Fruit fly (Drosophila melanogaster) ovary, adult (tissue): ENCODE measurements around the gene Drsl6.

Source experiments
- CG17801 ChIP-seq: fragments of 200-800 bp; optimal IDR thresholded peaks from 2 replicates; lab custom pipeline; 2019; ENCODE audit warnings: missing biosample characterization, mild to moderate bottlenecking, missing genetic modification characterization, moderate library complexity; ENCODE audit not compliant: partially characterized antibody

The Drsl6 gene

DNA sequence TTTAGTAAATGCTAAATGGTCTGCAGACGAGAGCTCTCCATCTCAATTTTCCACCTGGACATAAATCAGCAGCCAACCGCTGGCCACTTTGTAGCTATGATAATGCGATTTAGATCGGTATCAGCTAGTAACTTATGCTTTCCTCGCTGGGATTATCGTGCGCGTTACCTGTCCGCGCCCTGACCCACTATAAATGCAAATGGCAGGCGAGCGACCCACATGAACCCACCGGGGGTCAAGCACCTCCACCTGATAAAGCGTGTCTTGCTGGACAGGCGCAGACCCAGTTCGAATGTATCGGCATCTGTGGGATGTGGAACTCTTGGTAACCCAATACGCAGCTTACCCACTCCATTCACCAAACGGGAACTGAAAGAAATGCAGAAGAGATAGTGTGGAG lies 17.1 kb upstream of the Drsl6 start:
- TF ChIP-seq CG17801 (GFP tag; lab: Kevin White, UChicago) = no peak

DNA sequence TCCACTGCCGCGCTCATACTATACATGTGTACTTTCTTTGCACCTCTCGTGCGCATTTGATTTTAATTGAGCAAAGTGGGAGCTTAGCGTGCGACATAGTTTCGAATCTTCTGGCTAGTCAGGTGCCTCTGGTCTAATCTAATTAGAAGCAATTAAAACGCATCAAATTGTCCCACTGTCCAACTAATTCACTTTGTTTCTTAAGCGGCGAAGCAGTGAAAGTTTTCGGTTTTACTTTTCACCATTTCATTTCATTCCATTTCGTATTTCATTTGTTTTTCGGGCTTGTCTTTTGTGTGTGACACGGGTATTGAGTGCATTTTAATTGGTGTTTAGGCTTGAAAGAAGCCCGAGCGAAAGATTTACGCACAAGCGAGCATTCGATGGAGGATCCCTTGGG lies 16.3 kb upstream of the Drsl6 start:
- no peak for TF ChIP-seq CG17801 (GFP tag; lab: Kevin White, UChicago)

DNA sequence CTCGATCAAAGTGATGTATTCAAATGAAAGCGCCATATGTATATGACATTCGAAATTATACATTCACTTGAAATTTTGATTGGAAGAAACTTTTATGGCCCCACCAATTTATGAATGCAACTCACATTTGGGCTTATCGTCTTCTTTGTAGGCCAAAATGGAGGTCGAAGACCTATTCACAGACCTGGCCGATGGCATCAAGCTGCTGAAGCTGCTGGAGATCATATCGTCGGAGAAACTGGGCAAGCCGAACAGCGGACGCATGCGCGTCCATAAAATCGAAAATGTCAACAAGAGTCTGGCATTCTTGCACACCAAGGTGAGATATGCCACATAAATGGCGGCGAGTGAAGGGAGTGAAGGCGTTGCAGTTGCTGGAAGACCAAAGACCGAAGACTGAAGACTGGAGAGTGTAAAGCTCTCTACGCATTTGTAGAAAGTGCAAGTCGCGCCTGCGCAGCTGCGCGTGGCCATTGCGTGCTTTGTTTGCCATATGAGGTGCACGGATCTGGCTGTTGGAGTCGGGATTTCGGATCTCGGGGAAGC lies 15.7 kb upstream of the Drsl6 start:
- no peak for TF ChIP-seq CG17801 (GFP tag; lab: Kevin White, UChicago)

DNA sequence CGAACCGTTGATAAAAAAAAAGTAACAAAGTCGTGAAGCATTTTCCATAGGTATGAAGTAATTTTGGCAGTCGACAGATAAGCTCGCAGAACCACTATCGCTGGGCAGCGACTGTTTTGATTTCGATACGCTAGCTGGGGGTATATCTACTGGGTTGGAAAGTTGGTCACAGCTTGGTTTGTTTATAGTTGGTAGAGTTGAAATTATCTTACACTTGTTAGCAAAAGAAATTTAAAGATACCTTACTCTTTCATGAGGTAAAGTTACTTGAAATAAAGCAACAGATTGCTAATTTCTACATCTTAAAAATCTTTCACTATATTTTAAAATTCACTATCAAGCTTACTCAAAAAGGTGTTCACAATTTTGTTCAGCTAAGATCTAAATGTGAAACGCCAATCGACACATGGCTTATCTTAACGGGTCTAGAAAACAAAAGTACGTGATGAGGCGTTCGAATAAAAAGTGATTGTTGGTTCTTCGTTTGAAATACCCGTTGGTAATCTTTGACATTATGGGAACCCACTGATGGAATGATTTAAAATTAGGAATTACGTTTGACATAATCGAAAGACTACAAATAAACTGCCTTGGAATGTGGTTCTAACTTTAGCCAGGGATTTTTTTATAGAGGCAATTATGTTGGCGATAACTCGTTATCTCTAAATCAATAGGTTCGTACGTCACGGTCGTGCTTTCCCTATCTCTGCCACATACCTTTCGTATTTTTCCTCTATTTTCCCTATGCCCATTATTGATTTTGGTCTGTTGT lies 14.5 kb upstream of the Drsl6 start:
- no peak for TF ChIP-seq CG17801 (GFP tag; lab: Kevin White, UChicago)

DNA sequence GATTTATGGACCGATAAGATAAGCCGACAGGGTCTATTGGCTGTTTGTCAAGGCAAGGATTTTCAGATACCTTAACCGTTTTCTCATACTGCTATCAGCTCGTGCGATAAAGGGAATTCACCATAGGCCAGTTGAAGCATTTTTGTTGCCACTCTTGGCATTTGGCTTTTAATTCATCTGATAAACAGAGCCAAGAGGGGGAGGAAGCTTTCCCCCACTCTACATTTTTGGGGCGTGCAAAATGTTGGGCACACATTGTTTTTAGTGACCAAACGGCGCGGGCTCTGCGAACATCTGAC lies 13.6 kb upstream of the Drsl6 start:
- no peak for TF ChIP-seq CG17801 (GFP tag; lab: Kevin White, UChicago)

DNA sequence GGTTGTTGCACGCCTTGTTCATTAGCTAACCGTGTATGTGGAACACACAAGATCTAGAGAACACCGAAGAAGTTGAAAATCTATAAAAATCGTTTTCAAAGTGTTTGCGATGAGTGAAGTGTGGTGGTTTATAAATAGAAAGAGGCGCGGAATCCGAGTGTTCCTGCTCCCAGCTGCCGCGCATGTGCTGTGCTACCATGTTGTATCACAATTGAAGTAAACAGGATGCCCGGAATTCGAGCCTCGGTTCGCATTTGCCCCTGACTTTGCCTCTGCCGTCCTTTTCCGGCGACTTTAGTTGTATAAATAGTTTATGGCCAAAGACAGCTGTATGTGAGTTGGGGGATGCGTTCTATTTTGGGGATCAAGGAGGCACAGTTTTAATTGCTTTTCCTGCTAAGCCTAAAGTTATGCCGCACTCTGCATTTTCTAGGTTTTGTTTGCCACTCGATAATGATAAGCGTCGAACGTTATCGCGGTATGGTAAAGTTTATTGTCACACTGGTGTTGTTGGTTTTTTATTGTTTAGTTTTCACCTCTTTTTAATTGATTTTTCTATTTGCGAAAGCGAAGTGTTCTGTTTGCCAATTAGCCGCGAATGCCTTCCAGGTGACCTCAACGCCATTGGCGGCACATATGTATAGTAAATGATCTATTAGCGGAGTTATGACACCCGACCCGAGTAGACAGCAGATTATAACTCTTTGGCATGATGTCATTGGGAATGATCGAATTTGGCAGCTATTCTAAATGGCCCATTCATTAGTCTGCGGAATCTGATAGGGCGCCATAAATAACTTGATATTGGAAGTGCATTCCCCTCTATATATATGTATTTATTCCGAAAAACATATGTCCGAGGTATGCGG lies 13.0 kb upstream of the Drsl6 start:
- no peak for TF ChIP-seq CG17801 (GFP tag; lab: Kevin White, UChicago)

dm6 chr3L:3346294-3346693 lies 10.1 kb upstream of the Drsl6 start:
- no peak for TF ChIP-seq CG17801 (GFP tag; lab: Kevin White, UChicago)

DNA sequence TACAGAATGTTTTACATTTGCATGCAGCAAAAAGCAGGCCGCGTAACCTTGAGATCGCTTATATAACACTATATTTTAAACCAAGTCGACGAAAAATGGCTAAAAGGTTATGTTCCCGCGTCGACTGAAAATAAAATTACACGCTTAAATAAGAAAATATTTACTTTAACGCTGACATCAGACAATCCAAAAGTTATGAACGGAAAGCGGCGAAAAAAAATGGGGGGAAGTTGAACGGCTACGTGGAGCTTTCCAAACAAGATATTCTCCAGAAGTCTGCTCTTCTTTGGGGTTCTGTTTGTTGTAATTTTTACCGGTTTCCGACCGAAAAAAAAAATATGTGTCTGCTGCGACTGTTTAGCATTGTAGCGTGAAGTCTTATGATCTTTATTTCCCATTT lies 8.3 kb upstream of the Drsl6 start:
- TF ChIP-seq CG17801 (GFP tag; lab: Kevin White, UChicago) = no peak

dm6 chr3L:3343260-3343659 lies 7.0 kb upstream of the Drsl6 start:
- no peak for TF ChIP-seq CG17801 (GFP tag; lab: Kevin White, UChicago)

- TF ChIP-seq CG17801 (GFP tag; lab: Kevin White, UChicago) = no peak
These were observed 6.2 kb upstream of the Drsl6 start for dm6 chr3L:3342307-3342940.

DNA sequence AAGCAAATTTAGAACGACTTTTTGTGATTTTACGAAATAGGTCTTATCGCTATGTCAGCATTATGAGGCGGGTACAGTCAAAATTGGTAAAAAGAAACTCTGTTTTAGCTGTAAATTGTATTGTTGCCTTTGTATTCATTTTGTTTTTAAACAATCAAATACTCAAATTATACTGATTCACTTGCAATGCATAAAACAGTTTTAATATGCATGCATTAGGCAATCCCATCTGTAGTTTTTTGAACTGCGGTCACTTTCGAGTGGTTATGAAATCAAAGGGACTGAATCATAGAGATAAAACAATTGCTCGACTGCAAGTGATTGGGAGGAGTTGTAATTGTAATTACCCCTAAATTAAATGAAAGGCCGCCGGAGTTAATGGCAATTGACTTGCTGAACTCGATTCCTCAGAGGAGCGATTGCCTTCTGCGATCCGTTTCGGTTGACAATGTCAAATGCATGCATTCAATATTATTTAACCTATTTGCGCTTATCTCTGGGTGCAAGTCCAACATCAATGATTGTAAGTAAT lies 3.5 kb upstream of the Drsl6 start:
- peak; percentile 11 for TF ChIP-seq CG17801 (GFP tag; lab: Kevin White, UChicago)

DNA sequence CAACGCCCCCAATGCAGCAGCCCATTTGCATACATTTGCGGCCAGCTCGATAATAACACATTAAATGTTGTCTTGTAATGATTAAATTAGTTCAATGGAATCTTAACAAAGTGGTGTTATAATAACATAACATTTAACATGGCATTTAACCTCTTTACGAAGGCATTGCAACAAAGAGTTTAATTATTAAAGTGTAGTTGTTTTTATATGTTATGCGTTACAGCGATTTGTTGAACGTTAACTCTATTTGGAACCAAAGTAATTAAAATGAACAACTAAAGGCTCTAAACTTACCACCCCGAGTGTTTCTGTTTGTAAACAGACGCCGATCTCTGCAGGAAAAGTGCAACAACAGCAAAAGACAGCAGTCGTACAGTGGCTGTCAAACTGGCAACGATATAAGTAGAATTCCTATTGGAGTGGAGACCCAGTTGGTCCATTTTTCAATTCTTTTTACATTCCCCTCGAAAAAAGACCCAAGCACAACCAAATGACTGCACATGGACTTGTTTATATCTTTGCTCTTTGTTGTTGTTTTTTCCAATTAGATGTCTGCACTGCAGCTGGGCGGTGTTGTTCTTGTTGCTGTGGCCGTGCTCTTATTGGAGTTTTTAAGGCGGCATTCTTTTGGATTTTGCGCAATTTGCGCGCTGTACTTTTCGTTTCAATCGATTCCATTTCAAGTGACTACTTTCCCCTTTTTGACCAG lies 2.8 kb upstream of the Drsl6 start:
- TF ChIP-seq CG17801 (GFP tag; lab: Kevin White, UChicago) = no peak

DNA sequence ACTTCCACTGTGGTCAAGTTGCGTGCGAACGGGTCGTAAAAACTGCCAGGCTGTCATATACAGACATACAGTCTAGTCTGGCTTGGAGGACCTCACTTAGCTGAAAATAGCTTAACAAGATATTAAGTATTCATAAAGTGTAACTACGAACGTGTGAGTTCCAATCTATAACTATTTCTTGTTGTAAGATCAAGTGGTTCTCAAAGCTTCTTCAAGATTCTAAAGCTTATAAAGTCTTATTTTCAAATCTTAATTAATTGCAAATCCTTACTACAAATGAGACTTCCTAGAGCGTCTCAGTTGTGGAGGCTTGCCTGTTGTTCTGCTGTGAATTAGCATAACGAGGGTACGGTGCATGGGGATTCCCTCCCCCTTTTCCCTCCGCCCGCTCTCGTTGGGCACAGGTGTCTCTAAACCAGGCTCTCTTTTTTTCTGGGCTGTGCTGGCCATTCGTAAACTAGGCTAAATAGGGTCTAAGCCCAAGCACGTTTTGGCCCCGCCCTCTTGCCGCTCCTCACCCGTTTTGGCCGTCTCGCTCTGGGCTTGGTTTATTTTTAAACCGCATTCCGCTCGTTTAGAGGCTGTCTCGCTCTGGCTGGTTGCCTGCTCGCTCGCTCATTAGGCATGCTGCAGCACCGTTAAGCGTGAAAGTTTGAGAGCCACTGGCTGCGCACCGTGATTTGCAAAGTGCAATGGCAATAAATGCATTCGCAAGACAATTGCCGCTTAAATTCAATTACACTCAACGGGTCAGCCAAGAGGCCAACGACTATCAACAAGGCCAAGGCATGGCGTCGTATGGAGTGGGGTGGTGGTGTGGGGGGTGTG lies 2.0 kb upstream of the Drsl6 start:
- no peak for TF ChIP-seq CG17801 (GFP tag; lab: Kevin White, UChicago)
